Worm (Caenorhabditis elegans) whole organism, mixed stage, embryonic: ENCODE data around the gene mrps-28.

Experiments used
- M03D4.4 ChIP-seq: sonication (generic microtip); optimal IDR thresholded peaks from 2 replicates; lab custom pipeline; 2017; ENCODE audit warnings: mild to moderate bottlenecking, missing genetic modification characterization, missing compliant biosample characterization
- bed-3 ChIP-seq: fragments of 200-800 bp; sonication (Bioruptor generic); optimal IDR thresholded peaks from 3 replicates; lab custom pipeline; 2018; ENCODE audit warnings: mild to moderate bottlenecking, missing genetic modification characterization, moderate library complexity, missing compliant biosample characterization
- blmp-1 ChIP-seq: fragments of 150-350 bp; optimal IDR thresholded peaks from 2 replicates; lab custom pipeline; 2014; ENCODE audit warnings: missing biosample characterization, missing genetic modification characterization
- ceh-39 ChIP-seq: fragments of 150-350 bp; optimal IDR thresholded peaks from 2 replicates; lab custom pipeline; 2014; ENCODE audit warnings: missing biosample characterization, missing genetic modification characterization
- ceh-43 ChIP-seq: fragments of 200-800 bp; sonication (Bioruptor generic); optimal IDR thresholded peaks from 2 replicates; lab custom pipeline; 2018; ENCODE audit warnings: mild to moderate bottlenecking, missing genetic modification characterization, moderate library complexity, missing compliant biosample characterization
- ceh-83 ChIP-seq: fragments of 200-800 bp; sonication (Bioruptor generic); optimal IDR thresholded peaks from 2 replicates; lab custom pipeline; 2018; ENCODE audit warnings: mild to moderate bottlenecking, missing genetic modification characterization, missing compliant biosample characterization
- ces-1 ChIP-seq: fragments of 150-350 bp; optimal IDR thresholded peaks from 2 replicates; lab custom pipeline; 2014; ENCODE audit warnings: missing biosample characterization, missing genetic modification reagents, missing genetic modification characterization
- cnd-1 ChIP-seq: fragments of 200-800 bp; sonication (Bioruptor generic); optimal IDR thresholded peaks from 2 replicates; lab custom pipeline; 2018; ENCODE audit warnings: mild to moderate bottlenecking, missing genetic modification characterization, missing compliant biosample characterization
- drap-1 ChIP-seq: fragments of 200-800 bp; sonication (Bioruptor generic); optimal IDR thresholded peaks from 3 replicates; lab custom pipeline; 2018; ENCODE audit warnings: mild to moderate bottlenecking, missing genetic modification characterization, missing compliant biosample characterization
- elt-3 ChIP-seq: fragments of 150-350 bp; optimal IDR thresholded peaks from 2 replicates; lab custom pipeline; 2014; ENCODE audit warnings: missing biosample characterization, missing genetic modification characterization
- flh-1 ChIP-seq: fragments of 200-800 bp; sonication (Bioruptor generic); optimal IDR thresholded peaks from 2 replicates; lab custom pipeline; 2018; ENCODE audit warnings: mild to moderate bottlenecking, missing genetic modification characterization, moderate library complexity, missing compliant biosample characterization
- ham-2 ChIP-seq: fragments of 200-800 bp; sonication (Bioruptor generic); optimal IDR thresholded peaks from 2 replicates; lab custom pipeline; 2018; ENCODE audit warnings: mild to moderate bottlenecking, missing genetic modification characterization, missing compliant biosample characterization
- hlh-1 ChIP-seq: fragments of 150-350 bp; optimal IDR thresholded peaks from 2 replicates; lab custom pipeline; 2014; ENCODE audit warnings: missing biosample characterization, missing genetic modification reagents, missing genetic modification characterization
- lin-13 ChIP-seq: fragments of 150-350 bp; optimal IDR thresholded peaks from 2 replicates; lab custom pipeline; 2014; ENCODE audit warnings: missing biosample characterization, missing genetic modification characterization
- lin-32 ChIP-seq: fragments of 200-800 bp; sonication (Bioruptor generic); optimal IDR thresholded peaks from 2 replicates; lab custom pipeline; 2018; ENCODE audit warnings: mild to moderate bottlenecking, missing genetic modification characterization, missing compliant biosample characterization
- lsy-2 ChIP-seq: fragments of 150-350 bp; optimal IDR thresholded peaks from 2 replicates; lab custom pipeline; 2014; ENCODE audit warnings: missing biosample characterization, missing genetic modification characterization
- mab-5 ChIP-seq: fragments of 150-350 bp; optimal IDR thresholded peaks from 2 replicates; lab custom pipeline; 2014; ENCODE audit warnings: missing biosample characterization, missing genetic modification characterization
- mep-1 ChIP-seq: fragments of 150-350 bp; optimal IDR thresholded peaks from 2 replicates; lab custom pipeline; 2017; ENCODE audit warnings: missing biosample characterization, missing genetic modification reagents, missing genetic modification characterization, inconsistent platforms
- mls-2 ChIP-seq: sonication (generic microtip); optimal IDR thresholded peaks from 2 replicates; lab custom pipeline; 2016; ENCODE audit warnings: mild to moderate bottlenecking, missing genetic modification characterization, moderate library complexity, missing compliant biosample characterization
- nhr-2 ChIP-seq: fragments of 150-350 bp; optimal IDR thresholded peaks from 2 replicates; lab custom pipeline; 2014; ENCODE audit warnings: missing biosample characterization, missing genetic modification characterization
- nhr-237 ChIP-seq: fragments of 150-350 bp; optimal IDR thresholded peaks from 2 replicates; lab custom pipeline; 2014; ENCODE audit warnings: missing biosample characterization, missing genetic modification characterization
- nhr-28 ChIP-seq: fragments of 150-350 bp; optimal IDR thresholded peaks from 2 replicates; lab custom pipeline; 2014; ENCODE audit warnings: missing biosample characterization, missing genetic modification characterization
- nhr-76 ChIP-seq: sonication (generic microtip); optimal IDR thresholded peaks from 2 replicates; lab custom pipeline; 2017; ENCODE audit warnings: missing biosample characterization, missing genetic modification characterization
- pha-4 ChIP-seq: fragments of 150-350 bp; optimal IDR thresholded peaks from 2 replicates; lab custom pipeline; 2018; ENCODE audit warnings: missing biosample characterization, missing genetic modification reagents, missing genetic modification characterization
- sem-2 ChIP-seq: fragments of 200-800 bp; sonication (Bioruptor generic); optimal IDR thresholded peaks from 2 replicates; lab custom pipeline; 2018; ENCODE audit warnings: mild to moderate bottlenecking, missing genetic modification characterization, missing compliant biosample characterization
- snpc-4 ChIP-seq: fragments of 150-350 bp; optimal IDR thresholded peaks from 2 replicates; lab custom pipeline; 2014; ENCODE audit warnings: missing biosample characterization, missing genetic modification characterization
- sptf-1 ChIP-seq: sonication (generic microtip); optimal IDR thresholded peaks from 2 replicates; lab custom pipeline; 2017; ENCODE audit warnings: mild to moderate bottlenecking, missing genetic modification characterization, moderate library complexity, missing compliant biosample characterization
- tbx-8 ChIP-seq: fragments of 200-800 bp; sonication (Bioruptor generic); optimal IDR thresholded peaks from 2 replicates; lab custom pipeline; 2018; ENCODE audit warnings: mild to moderate bottlenecking, missing genetic modification characterization, moderate library complexity, missing compliant biosample characterization
- unc-120 ChIP-seq: sonication (generic microtip); optimal IDR thresholded peaks from 2 replicates; lab custom pipeline; 2017; ENCODE audit warnings: missing genetic modification characterization, missing compliant biosample characterization; ENCODE audit not compliant: poor library complexity, severe bottlenecking
- unc-39 ChIP-seq: fragments of 150-350 bp; optimal IDR thresholded peaks from 2 replicates; lab custom pipeline; 2014; ENCODE audit warnings: missing biosample characterization, missing genetic modification characterization
- unc-62 ChIP-seq: fragments of 150-350 bp; optimal IDR thresholded peaks from 2 replicates; lab custom pipeline; 2014; ENCODE audit warnings: missing biosample characterization, missing genetic modification reagents, missing genetic modification characterization
- zip-8 ChIP-seq: fragments of 150-350 bp; optimal IDR thresholded peaks from 2 replicates; lab custom pipeline; 2014; ENCODE audit warnings: missing biosample characterization, missing genetic modification characterization
- ztf-11 ChIP-seq: fragments of 150-350 bp; optimal IDR thresholded peaks from 2 replicates; lab custom pipeline; 2014; ENCODE audit warnings: missing biosample characterization, missing genetic modification characterization

Gene mrps-28

ce11 chrV:19608665-19609064 is 35.4 kb upstream of the mrps-28 start:
- TF ChIP-seq ceh-43 (GFP tag; lab: Kevin White, UChicago) (no peak), ztf-11 (tag; lab: Kevin White, UChicago) (no peak), M03D4.4 (tag; lab: Kevin White, UChicago) (no peak), nhr-2 (tag; lab: Kevin White, UChicago) (no peak), tbx-8 (GFP tag; lab: Kevin White, UChicago) (no peak), nhr-28 (tag; lab: Kevin White, UChicago) (no peak), mab-5 (no peak), snpc-4 (no peak), ces-1 (no peak), pha-4 (tag; lab: Kevin White, UChicago) (no peak)
- TF ChIP-seq, all 35 proteins: peak for 0

DNA sequence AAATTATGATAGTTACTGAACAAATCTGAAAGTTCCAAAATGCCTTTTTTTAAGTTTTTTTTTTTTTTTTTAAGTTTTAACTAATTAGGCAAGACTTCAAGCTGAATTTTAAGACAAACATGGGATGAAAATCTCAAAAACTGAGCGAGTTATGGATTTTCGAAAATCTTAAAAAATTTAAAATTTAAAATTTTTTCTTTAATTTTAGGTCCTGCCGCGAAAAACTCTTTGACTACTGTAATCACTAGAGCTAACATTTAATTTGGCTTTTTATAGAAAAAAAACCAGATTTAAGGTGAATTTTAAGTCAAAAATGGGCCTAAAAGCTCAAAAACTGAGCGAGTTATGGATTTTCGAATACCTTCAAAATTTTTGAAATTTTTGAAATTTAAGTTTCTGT is 34.8 kb upstream of the mrps-28 start, which contains the start of gene grsp-1:
Gene grsp-1 (plus strand): TSS at position 301 of the 400 bp plus-strand sequence.
- TF ChIP-seq ztf-11 (tag; lab: Kevin White, UChicago) (no peak), sem-2 (GFP tag; lab: Kevin White, UChicago) (no peak), nhr-237 (no peak), tbx-8 (GFP tag; lab: Kevin White, UChicago) (no peak), sptf-1 (no peak)

ce11 chrV:19610118-19610707 is 33.8 kb upstream of the mrps-28 start:
- TF ChIP-seq lin-13 (tag; lab: Kevin White, UChicago) (no peak), lin-32 (GFP tag; lab: Kevin White, UChicago) (no peak), hlh-1 (no peak), blmp-1 (tag; lab: Kevin White, UChicago) (no peak), mep-1 (no peak), nhr-76 (tag; lab: Kevin White, UChicago) (no peak), ceh-43 (GFP tag; lab: Kevin White, UChicago) (no peak)
- TF ChIP-seq, all 35 proteins: peak for 0

ce11 chrV:19611675-19612345 is 32.2 kb upstream of the mrps-28 start:
- TF ChIP-seq drap-1 (GFP tag; lab: Kevin White, UChicago) (peak; percentile 31), ces-1 (no peak)

ce11 chrV:19613161-19613560 is 30.9 kb upstream of the mrps-28 start, which contains the start of gene nlp-26:
Gene nlp-26, plus strand, starts transcription at chrV:19613461.
- TF ChIP-seq ceh-39 (tag; lab: Kevin White, UChicago), result no peak
- no peak for TF ChIP-seq nhr-237
- no peak for TF ChIP-seq ceh-43 (GFP tag; lab: Kevin White, UChicago)
- no peak for TF ChIP-seq mab-5
- TF ChIP-seq cnd-1 (tag; lab: Kevin White, UChicago), result no peak
- no peak for TF ChIP-seq elt-3 (tag; lab: Kevin White, UChicago)
- TF ChIP-seq flh-1 (GFP tag; lab: Kevin White, UChicago), result no peak
- TF ChIP-seq nhr-28 (tag; lab: Kevin White, UChicago), result no peak
- no peak for TF ChIP-seq pha-4 (tag; lab: Kevin White, UChicago)
- TF ChIP-seq ham-2 (GFP tag; lab: Kevin White, UChicago), result no peak
- no peak for TF ChIP-seq nhr-2 (tag; lab: Kevin White, UChicago)
- TF ChIP-seq tbx-8 (GFP tag; lab: Kevin White, UChicago), result no peak

DNA sequence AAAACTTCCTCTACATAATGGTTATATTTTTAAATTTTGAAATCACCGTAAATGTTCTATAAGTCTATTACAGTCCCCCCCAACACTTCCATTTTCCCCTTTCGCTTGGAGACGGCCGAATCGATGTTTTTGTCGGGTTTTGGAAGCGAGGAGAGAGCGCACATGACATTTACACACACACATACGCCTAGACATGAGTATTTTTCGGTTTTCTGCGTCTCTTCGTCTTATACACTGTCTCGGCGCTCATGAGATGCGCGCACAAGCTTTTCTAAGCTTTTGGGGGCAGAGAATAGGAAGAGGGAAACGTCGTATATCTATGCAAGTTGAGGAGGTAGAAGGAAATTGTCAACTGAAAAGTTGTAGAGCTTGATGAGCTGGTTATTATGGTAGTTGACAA is 23.9 kb upstream of the mrps-28 start:
- TF ChIP-seq mls-2 (tag; lab: Kevin White, UChicago), result no peak
- TF ChIP-seq sptf-1, result no peak
- peak; percentile 2 for TF ChIP-seq drap-1 (GFP tag; lab: Kevin White, UChicago)

ce11 chrV:19622440-19622914 is 21.6 kb upstream of the mrps-28 start, which contains the start of gene Y43F8C.3:
Gene Y43F8C.3, minus strand, starts transcription at chrV:19622626.
- TF ChIP-seq lin-13 (tag; lab: Kevin White, UChicago), result peak; percentile 32
- peak; percentile 41 for TF ChIP-seq lsy-2 (tag; lab: Kevin White, UChicago)
- no peak for TF ChIP-seq bed-3 (GFP tag; lab: Kevin White, UChicago)
- TF ChIP-seq lin-32 (GFP tag; lab: Kevin White, UChicago), result peak; percentile 40
- peak; percentile 64 for TF ChIP-seq sptf-1
- TF ChIP-seq nhr-237, result peak; percentile 66
- peak; percentile 6 for TF ChIP-seq pha-4 (tag; lab: Kevin White, UChicago)
- TF ChIP-seq zip-8 (tag; lab: Kevin White, UChicago), result no peak
- peak; percentile 72 for TF ChIP-seq unc-120
- peak; percentile 9 for TF ChIP-seq unc-62 (GFP tag; lab: Kevin White, UChicago)
- peak; percentile 12 for TF ChIP-seq unc-39 (tag; lab: Kevin White, UChicago)
- peak; percentile 68 for TF ChIP-seq mls-2 (tag; lab: Kevin White, UChicago)
- TF ChIP-seq nhr-28 (tag; lab: Kevin White, UChicago), result no peak
- no peak for TF ChIP-seq ceh-83 (GFP tag; lab: Kevin White, UChicago)
- TF ChIP-seq ham-2 (GFP tag; lab: Kevin White, UChicago), result peak; percentile 75
- TF ChIP-seq elt-3 (tag; lab: Kevin White, UChicago), result no peak
- no peak for TF ChIP-seq nhr-76 (tag; lab: Kevin White, UChicago)
- peak; percentile 96 for TF ChIP-seq drap-1 (GFP tag; lab: Kevin White, UChicago)
- peak; percentile 26 for TF ChIP-seq mep-1
- peak; percentile 11 for TF ChIP-seq cnd-1 (tag; lab: Kevin White, UChicago)
- peak; percentile 35 for TF ChIP-seq ces-1
